Worm (Caenorhabditis elegans): ENCODE results near the gene jtr-1.
A peak's percentile ranks its signal among the peaks of the same experiment; 100 is the strongest.

Gene jtr-1

DNA sequence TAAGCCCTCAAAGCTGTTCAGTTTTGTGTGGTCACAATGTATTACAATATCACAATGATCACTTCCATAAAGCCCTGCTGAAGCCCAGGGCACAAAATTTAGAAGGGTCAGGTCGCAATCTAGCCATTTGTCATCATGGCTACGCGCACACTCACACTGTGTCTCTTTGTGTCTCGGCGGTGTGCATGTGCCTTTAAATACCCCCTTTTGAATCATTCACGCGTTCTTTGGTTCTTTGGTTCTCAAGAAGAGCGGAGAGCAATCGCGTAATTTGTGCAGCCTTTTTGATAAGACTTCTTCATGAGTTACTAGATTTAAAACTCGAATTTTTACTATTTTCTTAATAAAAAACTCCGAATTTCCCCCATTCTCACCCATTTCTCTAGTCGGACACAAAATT lies 34.3 kb downstream of the jtr-1 start:
- peak; percentile 6 for TF ChIP-seq nhr-25 (tag; optimal IDR thresholded peaks at IDR 0.05)
- TF ChIP-seq fos-1 (tag; optimal IDR thresholded peaks at IDR 0.05), result peak; percentile 87
- peak; percentile 18 for TF ChIP-seq nhr-129 (tag; optimal IDR thresholded peaks at IDR 0.05)
- TF ChIP-seq Y55F3AM.14 (GFP tag; optimal IDR thresholded peaks at IDR 0.05), result no peak
- TF ChIP-seq F13H6.1 (tag; optimal IDR thresholded peaks at IDR 0.05), result peak; percentile 41
- no peak for TF ChIP-seq lin-13 (GFP tag; optimal IDR thresholded peaks at IDR 0.05)
- peak; percentile 62 for TF ChIP-seq sma-9 (GFP tag; optimal IDR thresholded peaks at IDR 0.05)
- TF ChIP-seq sma-9 (tag; optimal IDR thresholded peaks at IDR 0.05), result no peak

DNA sequence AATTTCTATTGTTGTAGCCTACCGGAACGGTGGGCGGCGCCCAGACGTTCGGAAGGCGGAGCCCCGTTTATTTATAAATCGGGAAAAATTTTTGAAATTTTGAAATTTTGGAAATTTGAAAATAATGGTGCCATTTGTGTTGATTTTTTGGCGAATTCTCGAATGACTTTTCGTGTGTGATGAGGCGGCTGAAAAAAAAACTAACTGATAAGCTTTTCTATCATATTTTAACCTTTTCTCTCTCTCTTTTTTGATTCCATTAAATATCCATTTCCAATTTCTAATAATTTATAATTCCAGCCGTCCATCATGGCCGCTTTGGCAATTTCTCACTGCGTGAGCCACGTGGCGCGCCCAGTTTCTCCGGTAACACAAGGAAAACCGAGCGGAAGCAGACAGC lies 36.0 kb downstream of the jtr-1 start, which contains the start of gene nadk-1:
Gene nadk-1 (plus strand): TSS at position 301 of the 400 bp plus-strand sequence.
- TF ChIP-seq nhr-77 (tag; optimal IDR thresholded peaks at IDR 0.05), result no peak
- no peak for TF ChIP-seq crh-2 (tag; optimal IDR thresholded peaks at IDR 0.05)
- TF ChIP-seq nhr-6 (tag; optimal IDR thresholded peaks at IDR 0.05), result no peak
- TF ChIP-seq lin-11 (tag; optimal IDR thresholded peaks at IDR 0.05), result no peak
- no peak for TF ChIP-seq gmeb-1 (tag; optimal IDR thresholded peaks at IDR 0.05)
- no peak for TF ChIP-seq ZK546.5 (tag; optimal IDR thresholded peaks at IDR 0.05)
- no peak for TF ChIP-seq zag-1 (tag; optimal IDR thresholded peaks at IDR 0.05)

DNA sequence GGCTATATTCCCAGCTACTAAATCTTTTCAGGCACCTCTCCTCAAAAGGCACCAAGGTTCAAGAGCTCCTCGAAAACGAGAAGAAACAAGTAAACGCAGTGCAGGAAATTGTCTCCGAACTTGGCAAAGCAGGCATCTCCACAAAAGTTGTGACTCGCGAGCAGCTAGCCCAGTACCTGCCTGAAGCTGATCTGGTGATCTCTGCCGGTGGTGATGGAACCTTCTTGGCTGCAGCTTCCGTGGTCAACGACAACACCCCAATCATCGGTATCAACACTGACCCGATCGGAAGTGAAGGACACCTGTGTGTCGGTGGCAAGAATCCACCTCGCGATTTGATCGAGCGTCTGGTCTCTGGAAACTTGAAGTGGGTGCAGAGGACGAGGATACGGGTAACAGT lies 37.5 kb downstream of the jtr-1 start:
- TF ChIP-seq unc-62 (GFP tag; optimal IDR thresholded peaks at IDR 0.05), result no peak
- TF ChIP-seq lin-13 (GFP tag; optimal IDR thresholded peaks at IDR 0.05), result no peak
- peak; percentile 32 for TF ChIP-seq Y55F3AM.14 (GFP tag; optimal IDR thresholded peaks at IDR 0.05)

DNA sequence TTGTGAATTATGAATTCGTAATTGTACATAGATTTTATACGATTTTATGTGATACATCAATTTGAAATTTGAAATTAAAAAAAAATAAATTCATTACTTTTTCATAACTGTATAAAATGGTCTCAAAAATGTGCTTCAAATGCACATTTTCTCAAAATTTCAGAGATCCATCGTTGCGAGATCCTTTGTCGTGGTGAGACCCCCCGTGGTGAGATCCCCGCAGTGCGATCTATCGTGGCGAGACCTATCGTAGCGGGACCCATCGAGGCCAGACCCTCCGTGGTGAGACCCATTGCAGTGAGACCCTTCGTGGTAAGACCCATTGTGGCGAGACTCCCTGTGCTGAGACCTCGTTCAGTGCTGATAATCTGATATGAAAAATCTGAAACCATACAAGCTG lies 38.7 kb downstream of the jtr-1 start:
- TF ChIP-seq elt-3 (tag; optimal IDR thresholded peaks at IDR 0.05) (no peak), ztf-1 (GFP tag; conservative IDR thresholded peaks at IDR 0.05) (no peak), ceh-16 (tag; optimal IDR thresholded peaks at IDR 0.05) (no peak), nhr-10 (tag; optimal IDR thresholded peaks at IDR 0.05) (no peak), alr-1 (tag; optimal IDR thresholded peaks at IDR 0.05) (no peak)

DNA sequence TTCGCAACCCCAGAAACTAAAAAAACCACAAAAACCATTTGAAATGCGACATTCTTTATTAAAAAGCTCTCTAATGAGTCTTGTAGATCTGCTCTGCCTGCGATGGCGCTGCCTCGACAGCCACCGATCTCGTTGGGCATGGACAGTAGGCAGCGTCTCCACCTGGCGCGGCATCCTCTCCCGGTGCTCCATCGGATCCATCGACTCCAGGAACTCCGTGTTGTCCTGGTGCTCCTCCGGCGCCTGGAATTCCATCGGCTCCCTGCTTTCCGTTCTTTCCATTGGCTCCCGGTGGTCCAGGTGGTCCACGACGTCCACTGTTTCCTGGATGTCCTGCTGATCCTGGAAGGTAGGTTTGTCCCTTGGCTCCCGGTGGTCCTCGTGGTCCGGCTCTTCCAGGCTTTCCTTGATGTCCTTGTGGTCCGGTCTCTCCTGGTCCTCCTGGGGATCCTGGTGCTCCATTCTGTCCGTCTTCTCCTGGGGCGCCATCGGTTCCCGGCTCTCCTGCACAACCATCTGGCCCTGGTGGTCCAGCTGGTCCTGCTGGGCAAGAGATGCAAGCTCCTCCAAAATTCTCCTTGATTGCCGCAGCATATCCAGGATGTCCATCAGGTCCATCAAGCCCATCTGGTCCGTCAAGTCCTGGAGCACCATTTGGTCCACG lies 39.2 kb downstream of the jtr-1 start:
- TF ChIP-seq ztf-1 (GFP tag; conservative IDR thresholded peaks at IDR 0.05), result no peak
- no peak for TF ChIP-seq zag-1 (tag; optimal IDR thresholded peaks at IDR 0.05)
- TF ChIP-seq mab-5 (tag; optimal IDR thresholded peaks at IDR 0.05), result no peak
- TF ChIP-seq nhr-12 (tag; optimal IDR thresholded peaks at IDR 0.05), result no peak
- TF ChIP-seq Y55F3AM.14 (GFP tag; optimal IDR thresholded peaks at IDR 0.05), result no peak
- no peak for TF ChIP-seq sma-9 (GFP tag; optimal IDR thresholded peaks at IDR 0.05)
- TF ChIP-seq sma-9 (tag; optimal IDR thresholded peaks at IDR 0.05), result no peak
- no peak for TF ChIP-seq ama-1 (optimal IDR thresholded peaks at IDR 0.05)
- no peak for TF ChIP-seq C34F6.9 (tag; optimal IDR thresholded peaks at IDR 0.05)
- no peak for TF ChIP-seq nhr-23 (tag; optimal IDR thresholded peaks at IDR 0.05)
- TF ChIP-seq ceh-16 (tag; optimal IDR thresholded peaks at IDR 0.05), result no peak
- TF ChIP-seq peb-1 (tag; optimal IDR thresholded peaks at IDR 0.05), result no peak
- no peak for TF ChIP-seq alr-1 (tag; optimal IDR thresholded peaks at IDR 0.05)
- no peak for TF ChIP-seq dmd-4 (tag; optimal IDR thresholded peaks at IDR 0.05)
- TF ChIP-seq lin-39 (tag; optimal IDR thresholded peaks at IDR 0.05), result no peak
- no peak for TF ChIP-seq unc-39 (tag; optimal IDR thresholded peaks at IDR 0.05)
- no peak for TF ChIP-seq crh-2 (tag; optimal IDR thresholded peaks at IDR 0.05)

DNA sequence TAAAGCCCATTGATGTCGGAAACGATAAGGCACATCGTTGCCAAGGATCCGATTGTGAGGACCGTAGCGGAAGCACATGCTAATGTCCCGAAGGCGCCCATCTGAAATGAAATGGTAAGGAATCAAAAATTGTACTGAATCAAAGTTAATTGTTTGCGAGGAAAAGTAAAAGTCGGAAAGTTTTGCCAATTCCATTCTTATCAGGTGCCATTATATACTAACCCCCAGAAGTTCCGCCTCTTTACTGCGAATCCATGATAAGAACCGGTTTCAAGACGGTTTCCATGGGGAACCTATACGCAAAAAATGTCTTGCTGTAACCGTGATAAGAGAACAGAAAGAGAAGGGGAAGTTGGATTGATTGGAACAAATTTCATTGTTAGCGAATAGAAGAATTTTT lies 40.0 kb downstream of the jtr-1 start, which contains the start of gene col-106:
Gene col-106 (minus strand): TSS at position 101 of the 400 bp plus-strand sequence.
- TF ChIP-seq alr-1 (tag; optimal IDR thresholded peaks at IDR 0.05) (no peak), sem-4 (tag; optimal IDR thresholded peaks at IDR 0.05) (no peak), nhr-237 (tag; optimal IDR thresholded peaks at IDR 0.05) (no peak), nhr-12 (tag; optimal IDR thresholded peaks at IDR 0.05) (no peak), sma-3 (GFP tag; optimal IDR thresholded peaks at IDR 0.05) (no peak), C34F6.9 (tag; optimal IDR thresholded peaks at IDR 0.05) (no peak), lin-39 (tag; optimal IDR thresholded peaks at IDR 0.05) (no peak), egl-27 (tag; optimal IDR thresholded peaks at IDR 0.05) (no peak), zag-1 (tag; optimal IDR thresholded peaks at IDR 0.05) (no peak), nhr-6 (tag; optimal IDR thresholded peaks at IDR 0.05) (no peak), snpc-4 (tag; optimal IDR thresholded peaks at IDR 0.05) (no peak), nhr-23 (tag; optimal IDR thresholded peaks at IDR 0.05) (no peak), unc-62 (GFP tag; optimal IDR thresholded peaks at IDR 0.05) (no peak)
